Worm (Caenorhabditis elegans): ENCODE results near the gene C01B9.1.

- TF ChIP-seq ztf-23 (GFP tag; IDR thresholded peaks at IDR 0.05), result no peak
- TF ChIP-seq med-1 (GFP tag; optimal IDR thresholded peaks at IDR 0.05; ENCODE audit: insufficient read depth), result no peak
- no peak for TF ChIP-seq klf-2 (GFP tag; conservative IDR thresholded peaks at IDR 0.05)
- TF ChIP-seq ref-1 (GFP tag; conservative IDR thresholded peaks at IDR 0.05), result no peak
- no peak for TF ChIP-seq flt-1 (GFP tag; IDR thresholded peaks at IDR 0.05)
- TF ChIP-seq tab-1 (GFP tag; IDR thresholded peaks at IDR 0.05), result no peak
- no peak for TF ChIP-seq cog-1 (tag; optimal IDR thresholded peaks at IDR 0.05)
- TF ChIP-seq ztf-29 (GFP tag; IDR thresholded peaks at IDR 0.05), result no peak
Measured at ce11 chrII:13737751-13738525, 33.4 kb upstream of the C01B9.1 start.

Data from whole organism, midembryonic.